Worm (Caenorhabditis elegans) whole organism, L2 larva: ENCODE data around the gene ctps-1.

Source experiments
- F13H6.1 ChIP-seq: sonication (generic microtip); optimal IDR thresholded peaks from 2 replicates; lab custom pipeline; 2016; ENCODE audit warnings: missing genetic modification characterization, missing compliant biosample characterization
- aly-2 ChIP-seq: fragments of 150-350 bp; optimal IDR thresholded peaks from 2 replicates; lab custom pipeline; 2014; ENCODE audit warnings: missing biosample characterization, missing genetic modification characterization
- ama-1 ChIP-seq: fragments of 150-350 bp; optimal IDR thresholded peaks from 2 replicates; lab custom pipeline; 2018; ENCODE audit warnings: inconsistent platforms
- ceh-82 ChIP-seq: fragments of 150-350 bp; optimal IDR thresholded peaks from 2 replicates; lab custom pipeline; 2014; ENCODE audit warnings: missing biosample characterization, missing genetic modification characterization
- egl-27 ChIP-seq: sonication (generic microtip); optimal IDR thresholded peaks from 3 replicates; lab custom pipeline; 2017; ENCODE audit warnings: missing biosample characterization, missing genetic modification reagents, missing genetic modification characterization
- elt-3 ChIP-seq: sonication (generic microtip); optimal IDR thresholded peaks from 2 replicates; lab custom pipeline; 2017; ENCODE audit warnings: missing biosample characterization, missing genetic modification characterization
- lin-39 ChIP-seq: fragments of 150-350 bp; optimal IDR thresholded peaks from 2 replicates; lab custom pipeline; 2014; ENCODE audit warnings: missing biosample characterization, missing genetic modification reagents, missing genetic modification characterization
- nhr-10 ChIP-seq: sonication (generic microtip); optimal IDR thresholded peaks from 2 replicates; lab custom pipeline; 2017; ENCODE audit warnings: missing biosample characterization, missing genetic modification characterization
- nhr-12 ChIP-seq: fragments of 150-350 bp; optimal IDR thresholded peaks from 2 replicates; lab custom pipeline; 2014; ENCODE audit warnings: missing biosample characterization, missing genetic modification characterization
- nhr-77 ChIP-seq: fragments of 150-350 bp; optimal IDR thresholded peaks from 2 replicates; lab custom pipeline; 2014; ENCODE audit warnings: missing biosample characterization, missing genetic modification characterization
- snpc-4 ChIP-seq: fragments of 150-350 bp; optimal IDR thresholded peaks from 2 replicates; lab custom pipeline; 2014; ENCODE audit warnings: missing biosample characterization, missing genetic modification characterization
- unc-39 ChIP-seq: fragments of 150-350 bp; optimal IDR thresholded peaks from 2 replicates; lab custom pipeline; 2014; ENCODE audit warnings: missing biosample characterization, missing genetic modification characterization
- unc-55 ChIP-seq: fragments of 150-350 bp; sonication (generic microtip); optimal IDR thresholded peaks from 3 replicates; lab custom pipeline; 2014; ENCODE audit warnings: missing biosample characterization, missing genetic modification reagents, missing genetic modification characterization
- unc-62 ChIP-seq: fragments of 150-350 bp; optimal IDR thresholded peaks from 2 replicates; lab custom pipeline; 2014; ENCODE audit warnings: missing biosample characterization, missing genetic modification reagents, missing genetic modification characterization

DNA sequence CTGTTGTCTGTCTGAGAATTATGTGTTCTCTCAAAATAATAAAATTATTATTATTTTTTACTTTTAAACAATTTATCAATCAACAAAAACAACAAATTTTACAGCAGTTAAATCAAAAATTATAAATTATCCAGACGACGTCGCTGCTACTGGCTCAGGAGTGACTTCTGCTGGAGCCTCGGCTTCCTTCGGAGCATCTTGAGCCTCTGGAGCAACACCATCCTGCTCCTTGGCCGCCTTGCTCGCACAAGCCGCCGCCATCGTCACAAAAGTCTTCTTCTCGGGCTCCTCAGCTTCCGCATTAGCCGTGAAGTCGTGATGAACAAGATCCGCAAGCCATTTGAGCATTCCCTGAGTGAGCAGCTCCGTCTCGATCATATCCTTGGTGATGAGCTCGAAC lies 2.0 kb upstream of the ctps-1 start:
- TF ChIP-seq egl-27 (tag; lab: Kevin White, UChicago) (no peak), F13H6.1 (no peak), unc-39 (tag; lab: Kevin White, UChicago) (no peak), lin-39 (tag; lab: Kevin White, UChicago) (no peak), ceh-82 (tag; lab: Kevin White, UChicago) (no peak), ama-1 (lab: Kevin White, UChicago) (no peak), unc-55 (GFP tag; lab: Kevin White, UChicago) (no peak), nhr-12 (tag; lab: Kevin White, UChicago) (no peak), elt-3 (tag; lab: Kevin White, UChicago) (no peak), snpc-4 (no peak), aly-2 (tag; lab: Kevin White, UChicago) (no peak), nhr-77 (tag; lab: Kevin White, UChicago) (no peak), unc-62 (GFP tag; lab: Kevin White, UChicago) (no peak), nhr-10 (no peak)
